Worm (Caenorhabditis elegans): ENCODE results near the gene his-1.
"Not testable (repeated sequence)": the region's sequence is repeated elsewhere in the genome, so short reads cannot be mapped to it uniquely, and the experiment has no call there.

DNA sequence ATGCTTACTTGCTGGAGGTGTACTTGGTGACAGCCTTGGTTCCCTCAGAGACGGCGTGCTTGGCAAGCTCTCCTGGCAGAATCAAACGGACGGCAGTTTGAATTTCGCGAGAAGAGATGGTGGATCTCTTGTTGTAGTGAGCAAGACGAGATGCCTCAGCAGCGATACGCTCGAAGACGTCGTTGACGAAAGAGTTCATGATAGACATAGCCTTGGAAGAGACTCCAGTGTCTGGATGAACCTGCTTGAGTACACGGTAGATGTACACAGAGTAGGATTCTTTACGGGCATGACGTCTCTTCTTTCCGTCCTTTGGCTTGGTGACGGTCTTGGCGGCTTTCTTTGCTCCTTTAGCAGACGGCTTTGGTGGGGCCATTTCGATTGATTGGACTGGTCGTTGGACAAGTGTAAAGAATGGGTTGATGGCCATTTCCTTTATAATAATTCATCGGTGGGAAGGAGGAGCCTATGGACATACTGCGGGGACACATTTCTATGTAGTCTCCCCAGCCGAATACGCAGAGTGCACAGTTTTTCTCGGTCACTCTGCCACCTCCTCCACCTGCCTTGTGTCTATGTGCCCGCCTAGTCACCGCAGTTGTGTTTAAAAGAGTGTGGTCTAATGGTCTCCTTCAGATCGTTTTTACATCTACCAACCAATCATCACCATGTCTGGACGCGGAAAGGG, 2.0 kb upstream of the his-1 start, which contains the start of the genes his-4 and his-3:
- not testable (repeated sequence) for TF ChIP-seq nhr-27 (tag; optimal IDR thresholded peaks at IDR 0.05); F57C9.4 (tag; optimal IDR thresholded peaks at IDR 0.05); lin-40 (tag; optimal IDR thresholded peaks at IDR 0.05); ama-1 (optimal IDR thresholded peaks at IDR 0.05); ama-1 (GFP tag; optimal IDR thresholded peaks at IDR 0.05); unc-130 (GFP tag; optimal IDR thresholded peaks at IDR 0.05); ets-4 (GFP tag; optimal IDR thresholded peaks at IDR 0.05); ztf-26 (tag; optimal IDR thresholded peaks at IDR 0.05); ztf-3 (GFP tag; optimal IDR thresholded peaks at IDR 0.05); unc-62 (GFP tag; optimal IDR thresholded peaks at IDR 0.05); hmg-20 (GFP tag; IDR thresholded peaks at IDR 0.05)

Data from whole organism, young adult.